Fruit fly (Drosophila melanogaster) whole organism, embryonic: ENCODE data around the gene TrpA1.

Experiments
- Ada2b ChIP-seq: fragments of 200-800 bp; sonication (Bioruptor generic); IDR thresholded peaks from 2 replicates; pipeline ENCODE4 v1.3.6; 2022; ENCODE audit warnings: missing biosample characterization, missing genetic modification characterization
- Awh ChIP-seq: fragments of 200-800 bp; sonication (Bioruptor generic); IDR thresholded peaks from 2 replicates; pipeline ENCODE4, ENCODE4 v1.3.6; 2022; ENCODE audit warnings: missing biosample characterization, missing genetic modification characterization
- B-H1 ChIP-seq: fragments of 200-800 bp; sonication (Bioruptor generic); IDR thresholded peaks from 3 replicates; pipeline ENCODE4 v1.3.6; 2022; ENCODE audit warnings: missing biosample characterization, missing genetic modification characterization
- CG10366 ChIP-seq: fragments of 200-800 bp; sonication (Bioruptor generic); IDR thresholded peaks from 2 replicates; pipeline ENCODE4 v1.3.6; 2022; ENCODE audit warnings: missing biosample characterization, missing genetic modification characterization
- CG10431 ChIP-seq: fragments of 200-800 bp; sonication (Bioruptor generic); optimal IDR thresholded peaks from 3 replicates; lab custom pipeline; 2018; ENCODE audit warnings: missing biosample characterization, mild to moderate bottlenecking, missing genetic modification characterization
- CG11456 ChIP-seq: fragments of 200-800 bp; sonication (Bioruptor generic); IDR thresholded peaks from 3 replicates; pipeline ENCODE4 v1.3.6; 2022; ENCODE audit warnings: missing biosample characterization, missing genetic modification characterization
- CG12071 ChIP-seq: fragments of 200-800 bp; sonication (Bioruptor generic); optimal IDR thresholded peaks from 3 replicates; lab custom pipeline; 2018; ENCODE audit warnings: missing biosample characterization, mild to moderate bottlenecking, missing genetic modification characterization
- CG12391 ChIP-seq: fragments of 200-800 bp; sonication (Bioruptor generic); optimal IDR thresholded peaks from 3 replicates; lab custom pipeline; 2018; ENCODE audit warnings: missing biosample characterization, mild to moderate bottlenecking, missing genetic modification characterization, moderate library complexity
- CG14050 ChIP-seq: fragments of 200-800 bp; sonication (Bioruptor generic); IDR thresholded peaks from 3 replicates; pipeline ENCODE4 v1.3.6; 2022; ENCODE audit warnings: missing biosample characterization, missing genetic modification characterization
- CG14667 ChIP-seq: fragments of 200-800 bp; sonication (Bioruptor generic); IDR thresholded peaks from 2 replicates; pipeline ENCODE4 v1.3.6; 2022; ENCODE audit warnings: missing biosample characterization, missing genetic modification characterization
- CG14860 ChIP-seq: fragments of 200-800 bp; sonication (Bioruptor generic); IDR thresholded peaks from 3 replicates; pipeline ENCODE4 v1.3.6; 2022; ENCODE audit warnings: missing biosample characterization, missing genetic modification characterization; ENCODE audit not compliant: partially characterized antibody
- CG15696 ChIP-seq: fragments of 200-800 bp; sonication (Bioruptor generic); optimal IDR thresholded peaks from 2 replicates; lab custom pipeline; 2019; ENCODE audit warnings: missing biosample characterization, mild to moderate bottlenecking, missing genetic modification characterization, moderate library complexity
- CG17829 ChIP-seq: fragments of 200-800 bp; optimal IDR thresholded peaks from 2 replicates; lab custom pipeline; 2019; ENCODE audit warnings: missing biosample characterization, mild to moderate bottlenecking, missing genetic modification characterization, moderate library complexity
- CG1832 ChIP-seq: fragments of 200-800 bp; sonication (Bioruptor generic); optimal IDR thresholded peaks from 2 replicates; lab custom pipeline; 2017; ENCODE audit warnings: missing biosample characterization, mild to moderate bottlenecking, missing genetic modification characterization, inconsistent platforms
- CG34376 ChIP-seq: fragments of 200-800 bp; sonication (Bioruptor generic); optimal IDR thresholded peaks from 2 replicates; lab custom pipeline; 2018; ENCODE audit warnings: missing biosample characterization, mild to moderate bottlenecking, missing genetic modification characterization
- CG4404 ChIP-seq: fragments of 200-800 bp; sonication (Bioruptor generic); IDR thresholded peaks from 2 replicates; pipeline ENCODE4 v1.3.6; 2022; ENCODE audit warnings: missing biosample characterization, missing genetic modification characterization
- CG6854 ChIP-seq: fragments of 200-800 bp; sonication (Bioruptor generic); optimal IDR thresholded peaks from 3 replicates; lab custom pipeline; 2017; ENCODE audit warnings: missing biosample characterization, mild to moderate bottlenecking, missing genetic modification characterization
- CG7786 ChIP-seq: fragments of 200-800 bp; sonication (Bioruptor generic); optimal IDR thresholded peaks from 2 replicates; lab custom pipeline; 2016; ENCODE audit warnings: missing biosample characterization, missing genetic modification characterization
- CG8478 ChIP-seq: fragments of >200 bp; optimal IDR thresholded peaks from 2 replicates; lab custom pipeline; 2018
- CG9817 ChIP-seq: fragments of 200-800 bp; sonication (Bioruptor generic); optimal IDR thresholded peaks from 2 replicates; lab custom pipeline; 2018; ENCODE audit warnings: missing biosample characterization, mild to moderate bottlenecking, missing genetic modification characterization, moderate library complexity
- CTCF ChIP-seq: fragments of 200-800 bp; sonication (Bioruptor generic); optimal IDR thresholded peaks from 2 replicates; lab custom pipeline; 2017; ENCODE audit warnings: missing biosample characterization, mild to moderate bottlenecking, missing genetic modification characterization, moderate library complexity
- Dref ChIP-seq: fragments of 200-800 bp; sonication (Bioruptor generic); IDR thresholded peaks from 2 replicates; pipeline ENCODE4 v1.3.6; 2022; ENCODE audit warnings: missing biosample characterization, missing genetic modification characterization
- ERR ChIP-seq: fragments of 200-800 bp; sonication (Bioruptor generic); optimal IDR thresholded peaks from 2 replicates; lab custom pipeline; 2016; ENCODE audit warnings: missing biosample characterization, missing genetic modification characterization
- Gug ChIP-seq: fragments of 200-800 bp; sonication (Bioruptor generic); IDR thresholded peaks from 4 replicates; pipeline ENCODE4 v1.3.6; 2022; ENCODE audit warnings: missing biosample characterization, missing genetic modification characterization
- Hr3 ChIP-seq: fragments of 200-800 bp; sonication (Bioruptor generic); optimal IDR thresholded peaks from 3 replicates; lab custom pipeline; 2016; ENCODE audit warnings: missing biosample characterization, missing genetic modification characterization
- Lpt ChIP-seq: fragments of >200 bp; optimal IDR thresholded peaks from 2 replicates; lab custom pipeline; 2018; ENCODE audit warnings: missing biosample characterization, missing genetic modification characterization
- Neu2 ChIP-seq: fragments of 200-800 bp; sonication (Bioruptor generic); optimal IDR thresholded peaks from 3 replicates; lab custom pipeline; 2016; ENCODE audit warnings: missing biosample characterization, missing genetic modification characterization, borderline replicate concordance
- Oli ChIP-seq: fragments of 200-800 bp; sonication (Bioruptor generic); optimal IDR thresholded peaks from 2 replicates; lab custom pipeline; 2018; ENCODE audit warnings: missing biosample characterization, mild to moderate bottlenecking, missing genetic modification characterization, moderate library complexity
- Opbp ChIP-seq: fragments of 200-800 bp; sonication (Bioruptor generic); IDR thresholded peaks from 3 replicates; pipeline ENCODE4 v1.3.6; 2022; ENCODE audit warnings: missing biosample characterization, missing genetic modification characterization; ENCODE audit not compliant: partially characterized antibody
- PHDP ChIP-seq: fragments of 200-800 bp; sonication (Bioruptor generic); optimal IDR thresholded peaks from 3 replicates; lab custom pipeline; 2018; ENCODE audit warnings: missing biosample characterization, mild to moderate bottlenecking, missing genetic modification characterization, moderate library complexity
- Poxn ChIP-seq: fragments of 200-800 bp; sonication (Bioruptor generic); IDR thresholded peaks from 2 replicates; pipeline ENCODE4 v1.3.6; 2022; ENCODE audit warnings: missing biosample characterization, missing genetic modification characterization
- Tbp ChIP-seq: fragments of >200 bp; optimal IDR thresholded peaks from 2 replicates; lab custom pipeline; 2018; ENCODE audit warnings: missing biosample characterization, missing genetic modification characterization
- cas ChIP-seq: fragments of 200-800 bp; sonication (Bioruptor generic); IDR thresholded peaks from 2 replicates; pipeline ENCODE4 v1.3.6; 2022; ENCODE audit warnings: missing biosample characterization, missing genetic modification characterization
- corto ChIP-seq: fragments of 200-800 bp; sonication (Bioruptor generic); optimal IDR thresholded peaks from 2 replicates; lab custom pipeline; 2016; ENCODE audit warnings: missing biosample characterization, mild to moderate bottlenecking, missing genetic modification characterization, moderate library complexity
- dati ChIP-seq: fragments of 200-800 bp; sonication (Bioruptor generic); IDR thresholded peaks from 2 replicates; pipeline ENCODE4 v1.3.6; 2022; ENCODE audit warnings: missing biosample characterization, missing genetic modification characterization
- emc ChIP-seq: fragments of 200-800 bp; sonication (Bioruptor generic); optimal IDR thresholded peaks from 2 replicates; lab custom pipeline; 2016; ENCODE audit warnings: missing biosample characterization, missing genetic modification characterization
- fd64A ChIP-seq: fragments of 200-800 bp; sonication (Bioruptor generic); optimal IDR thresholded peaks from 3 replicates; lab custom pipeline; 2018; ENCODE audit warnings: missing biosample characterization, mild to moderate bottlenecking, missing genetic modification characterization
- ftz-f1 ChIP-seq: fragments of 200-800 bp; sonication (Bioruptor generic); optimal IDR thresholded peaks from 2 replicates; lab custom pipeline; 2016; ENCODE audit warnings: missing biosample characterization, missing genetic modification characterization
- gsb-n ChIP-seq: fragments of 200-800 bp; sonication (Bioruptor generic); optimal IDR thresholded peaks from 3 replicates; lab custom pipeline; 2018; ENCODE audit warnings: missing biosample characterization, mild to moderate bottlenecking, missing genetic modification characterization
- lilli ChIP-seq: fragments of 200-800 bp; sonication (Bioruptor generic); optimal IDR thresholded peaks from 3 replicates; lab custom pipeline; 2016; ENCODE audit warnings: missing biosample characterization, missing genetic modification characterization
- lov ChIP-seq, 2 experiments: fragments of 200-800 bp in 1 of 2; fragments of >200 bp in 1 of 2; sonication (Bioruptor generic) in 1 of 2; IDR thresholded peaks in 1 of 2; optimal IDR thresholded peaks in 1 of 2; 2 replicates in 1 of 2; 3 replicates in 1 of 2; pipeline versions ENCODE4 v1.3.6 to Lab custom; 2017 to 2022; ENCODE audit warnings: missing biosample characterization in 1 of 2, missing genetic modification characterization in 1 of 2
- mirr ChIP-seq: fragments of 200-800 bp; sonication (Bioruptor generic); optimal IDR thresholded peaks from 3 replicates; lab custom pipeline; 2018; ENCODE audit warnings: missing biosample characterization, mild to moderate bottlenecking, missing genetic modification characterization
- onecut ChIP-seq: fragments of 200-800 bp; sonication (Bioruptor generic); IDR thresholded peaks from 2 replicates; pipeline ENCODE4 v1.3.6; 2022; ENCODE audit warnings: missing biosample characterization, missing genetic modification characterization
- p53 ChIP-seq: fragments of 200-800 bp; sonication (Bioruptor generic); optimal IDR thresholded peaks from 2 replicates; lab custom pipeline; 2016; ENCODE audit warnings: missing biosample characterization, missing genetic modification characterization
- pb ChIP-seq: fragments of 200-800 bp; sonication (Bioruptor generic); optimal IDR thresholded peaks from 3 replicates; lab custom pipeline; 2016; ENCODE audit warnings: missing biosample characterization, missing genetic modification characterization
- phol ChIP-seq: fragments of 200-800 bp; sonication (Bioruptor generic); optimal IDR thresholded peaks from 3 replicates; lab custom pipeline; 2018; ENCODE audit warnings: missing biosample characterization, mild to moderate bottlenecking, missing genetic modification characterization, moderate library complexity
- rib ChIP-seq: fragments of 200-800 bp; sonication (Bioruptor generic); IDR thresholded peaks from 2 replicates; pipeline ENCODE4 v1.3.6; 2022; ENCODE audit warnings: missing biosample characterization, missing genetic modification characterization
- row ChIP-seq: fragments of 200-800 bp; sonication (Bioruptor generic); IDR thresholded peaks from 3 replicates; pipeline ENCODE4 v1.3.6; 2022; ENCODE audit warnings: missing biosample characterization, missing genetic modification characterization
- salm ChIP-seq: fragments of 200-800 bp; sonication (Bioruptor generic); optimal IDR thresholded peaks from 2 replicates; lab custom pipeline; 2018; ENCODE audit warnings: missing biosample characterization, mild to moderate bottlenecking, missing genetic modification characterization
- sisA ChIP-seq: fragments of 200-800 bp; sonication (Bioruptor generic); IDR thresholded peaks from 2 replicates; pipeline ENCODE4 v1.3.6; 2022; ENCODE audit warnings: missing biosample characterization, missing genetic modification characterization
- tin ChIP-seq: fragments of 200-800 bp; sonication (Bioruptor generic); optimal IDR thresholded peaks from 3 replicates; lab custom pipeline; 2016; ENCODE audit warnings: missing biosample characterization, missing genetic modification characterization
- usp ChIP-seq: fragments of >200 bp; optimal IDR thresholded peaks from 2 replicates; lab custom pipeline; 2017; ENCODE audit warnings: missing biosample characterization, missing genetic modification characterization
- zfh1 ChIP-seq: fragments of 200-800 bp; sonication (Bioruptor generic); IDR thresholded peaks from 3 replicates; pipeline ENCODE4 v1.3.6; 2022; ENCODE audit warnings: missing biosample characterization, missing genetic modification characterization

Gene TrpA1

DNA sequence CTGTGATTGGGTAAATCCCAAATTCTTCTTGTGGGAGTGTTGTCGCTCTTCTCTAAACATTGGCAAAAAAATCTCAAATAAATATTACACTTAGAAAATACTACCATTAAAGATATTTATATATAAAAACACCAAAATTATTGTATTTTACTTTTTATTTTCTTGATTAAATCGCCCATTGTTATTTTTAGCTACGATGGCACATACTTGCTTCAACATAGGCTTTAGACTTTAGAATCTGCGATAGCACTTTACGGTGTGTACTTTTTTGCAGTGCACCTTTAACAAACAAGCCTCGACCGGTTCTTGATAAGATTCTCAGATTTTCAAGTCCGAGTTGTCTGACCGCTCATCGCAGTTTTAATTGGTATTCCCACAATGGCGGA, 49.6 kb upstream of the TrpA1 start, which contains the start of gene GNBP3 (continued):
- peak; percentile 92 for TF ChIP-seq corto (GFP tag; lab: Kevin White, UChicago)
- TF ChIP-seq CG10366 (GFP tag; lab: Robert Waterston, UW) = no peak
- TF ChIP-seq CG14667 (GFP tag; lab: Robert Waterston, UW) = no peak
- no peak for TF ChIP-seq CG11456
- no peak for TF ChIP-seq salm (tag; lab: Kevin White, UChicago)
- TF ChIP-seq usp (GFP tag; lab: Kevin White, UChicago) = no peak
- no peak; the same call in 3 of the 4 replicates for TF ChIP-seq Gug (GFP tag; lab: Robert Waterston, UW)
- no peak for TF ChIP-seq CG14050
- TF ChIP-seq row = peak; percentile 58; the same call in 2 of the 3 replicates
- no peak for TF ChIP-seq Dref (GFP tag; lab: Robert Waterston, UW)
- TF ChIP-seq CG14860 = no peak
- no peak for TF ChIP-seq CG7786 (GFP tag; lab: Kevin White, UChicago)
- peak; percentile 59 for TF ChIP-seq CG17829 (tag; lab: Kevin White, UChicago)
- peak; percentile 35 for TF ChIP-seq gsb-n
- peak; percentile 43 for TF ChIP-seq CG12391 (tag; lab: Kevin White, UChicago)
- no peak for TF ChIP-seq emc (GFP tag; lab: Kevin White, UChicago)
- no peak for TF ChIP-seq CG8478
- no peak for TF ChIP-seq Awh (GFP tag; lab: Robert Waterston, UW)
- TF ChIP-seq CTCF (GFP tag; lab: Kevin White, UChicago) = peak; percentile 6
- TF ChIP-seq Opbp = no peak
- peak; percentile 78 for TF ChIP-seq onecut
- peak; percentile 69 for TF ChIP-seq Ada2b (GFP tag; lab: Robert Waterston, UW)
- TF ChIP-seq PHDP (tag; lab: Kevin White, UChicago) = peak; percentile 60
- peak; percentile 41 for TF ChIP-seq CG6854 (GFP tag; lab: Kevin White, UChicago)
- no peak for TF ChIP-seq Lpt (GFP tag; lab: Kevin White, UChicago)
- peak; percentile 60; the same call in 2 of the 3 replicates for TF ChIP-seq zfh1 (GFP tag; lab: Robert Waterston, UW)
- TF ChIP-seq B-H1 = no peak; the same call in 2 of the 3 replicates
- TF ChIP-seq fd64A (GFP tag; lab: Kevin White, UChicago) = peak; percentile 2
- no peak for TF ChIP-seq CG1832 (GFP tag; lab: Kevin White, UChicago)
- TF ChIP-seq CG9817 = peak; percentile 17
- TF ChIP-seq ftz-f1 (GFP tag; lab: Kevin White, UChicago) = no peak
- no peak for TF ChIP-seq lov (optimal IDR thresholded peaks at IDR 0.05; lab: Kevin White, UChicago)
- TF ChIP-seq lov (GFP tag; IDR thresholded peaks at IDR 0.05; lab: Robert Waterston, UW) = 0 out of 3 replicates have a peak, but pooled peaks have one; percentile 26
- TF ChIP-seq CG4404 = no peak
- TF ChIP-seq Neu2 (GFP tag; lab: Kevin White, UChicago) = no peak
- no peak for TF ChIP-seq pb (GFP tag; lab: Kevin White, UChicago)
- TF ChIP-seq CG34376 (GFP tag; lab: Kevin White, UChicago) = peak; percentile 80
- TF ChIP-seq phol (tag; lab: Kevin White, UChicago) = peak; percentile 39
- peak; percentile 78 for TF ChIP-seq sisA (GFP tag; lab: Robert Waterston, UW)
- TF ChIP-seq lilli (GFP tag; lab: Kevin White, UChicago) = peak; percentile 64
- TF ChIP-seq tin (GFP tag; lab: Kevin White, UChicago) = peak; percentile 66
- no peak for TF ChIP-seq dati (GFP tag; lab: Robert Waterston, UW)
- TF ChIP-seq CG12071 (GFP tag; lab: Kevin White, UChicago) = peak; percentile 63
- peak; percentile 82 for TF ChIP-seq CG15696 (tag; lab: Kevin White, UChicago)
- no peak for TF ChIP-seq ERR (GFP tag; lab: Kevin White, UChicago)
- TF ChIP-seq Tbp (GFP tag; lab: Kevin White, UChicago) = no peak
- TF ChIP-seq mirr (GFP tag; lab: Kevin White, UChicago) = no peak
- TF ChIP-seq p53 = no peak
- peak; percentile 19 for TF ChIP-seq Oli (tag; lab: Kevin White, UChicago)
- TF ChIP-seq cas (GFP tag; lab: Robert Waterston, UW) = peak; percentile 19; the same call in 1 of the 2 replicates
- TF ChIP-seq Poxn (GFP tag; lab: Robert Waterston, UW) = no peak
- TF ChIP-seq rib = no peak
- TF ChIP-seq Hr3 = peak; percentile 5
- TF ChIP-seq CG10431 = no peak
